Worm (Caenorhabditis elegans): ENCODE measurements around the gene sulp-2.

DNA sequence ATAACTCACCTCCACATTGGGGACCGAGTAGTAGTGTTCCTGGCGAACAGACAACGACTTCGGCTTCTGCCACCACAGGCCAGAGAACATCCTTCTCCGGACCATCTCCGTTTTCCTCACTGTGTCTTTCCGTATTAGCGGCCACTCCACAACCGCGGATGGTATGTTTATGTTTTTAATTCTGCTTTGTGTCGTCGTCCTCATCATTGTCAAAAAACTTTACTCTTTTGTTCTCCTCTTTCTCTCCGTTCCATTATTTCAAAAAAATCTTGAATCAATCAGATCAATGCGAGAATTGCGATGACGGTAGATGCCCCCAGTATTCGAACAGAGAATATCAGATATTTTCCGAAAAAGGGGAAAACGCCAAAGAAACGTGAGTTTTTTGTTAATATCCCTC is 31.7 kb downstream of the sulp-2 start, which contains the start of gene mec-2:
- no peak for TF ChIP-seq R02D3.7 (tag; optimal IDR thresholded peaks at IDR 0.05)
- no peak for TF ChIP-seq nhr-12 (tag; optimal IDR thresholded peaks at IDR 0.05)
- TF ChIP-seq F13H6.1 (tag; optimal IDR thresholded peaks at IDR 0.05): no peak
- no peak for TF ChIP-seq ceh-16 (tag; optimal IDR thresholded peaks at IDR 0.05)
- TF ChIP-seq mbf-1 (tag; optimal IDR thresholded peaks at IDR 0.05): no peak
- TF ChIP-seq unc-62 (GFP tag; optimal IDR thresholded peaks at IDR 0.05): no peak
- TF ChIP-seq ama-1 (optimal IDR thresholded peaks at IDR 0.05): no peak
- no peak for TF ChIP-seq zag-1 (tag; optimal IDR thresholded peaks at IDR 0.05)
- no peak for TF ChIP-seq nhr-11 (tag; optimal IDR thresholded peaks at IDR 0.05)
- no peak for TF ChIP-seq unc-39 (tag; optimal IDR thresholded peaks at IDR 0.05)
- TF ChIP-seq ZK546.5 (tag; optimal IDR thresholded peaks at IDR 0.05): no peak
- no peak for TF ChIP-seq nhr-6 (tag; optimal IDR thresholded peaks at IDR 0.05)
- no peak for TF ChIP-seq fos-1 (tag; optimal IDR thresholded peaks at IDR 0.05)

Measured in whole organism, L2 larva.